Worm (Caenorhabditis elegans) whole organism, L2 larva: ENCODE data around the gene srx-90.

Experiments
- alr-1 ChIP-seq: fragments of 150-350 bp; optimal IDR thresholded peaks from 2 replicates; lab custom pipeline; 2014; ENCODE audit warnings: missing biosample characterization, missing genetic modification characterization
- elt-1 ChIP-seq: fragments of 150-350 bp; optimal IDR thresholded peaks from 2 replicates; lab custom pipeline; 2014; ENCODE audit warnings: missing biosample characterization, missing genetic modification characterization
- lin-13 ChIP-seq: fragments of 150-350 bp; optimal IDR thresholded peaks from 2 replicates; lab custom pipeline; 2014; ENCODE audit warnings: missing biosample characterization, missing genetic modification reagents, missing genetic modification characterization
- lin-39 ChIP-seq: fragments of 150-350 bp; optimal IDR thresholded peaks from 2 replicates; lab custom pipeline; 2014; ENCODE audit warnings: missing biosample characterization, missing genetic modification reagents, missing genetic modification characterization
- mdl-1 ChIP-seq, 2 experiments: fragments of 150-350 bp in 1 of 2; sonication (generic microtip) in 1 of 2; optimal IDR thresholded peaks; 2 replicates each; lab custom pipeline; 2017; ENCODE audit warnings: missing biosample characterization in 2 of 2, missing genetic modification characterization in 2 of 2
- nhr-11 ChIP-seq: fragments of 150-350 bp; optimal IDR thresholded peaks from 2 replicates; lab custom pipeline; 2014; ENCODE audit warnings: missing biosample characterization, missing genetic modification characterization
- nhr-25 ChIP-seq: fragments of 150-350 bp; sonication (generic microtip); optimal IDR thresholded peaks from 3 replicates; lab custom pipeline; 2014; ENCODE audit warnings: missing biosample characterization, missing genetic modification characterization

- TF ChIP-seq lin-39 (tag; lab: Kevin White, UChicago) = no peak
- TF ChIP-seq alr-1 (tag; lab: Kevin White, UChicago) = no peak
- TF ChIP-seq elt-1 (tag; lab: Kevin White, UChicago) = no peak
- no peak for TF ChIP-seq mdl-1 (tag; optimal IDR thresholded peaks at IDR 0.05; lab: Kevin White, UChicago)
- TF ChIP-seq nhr-25 (tag; lab: Kevin White, UChicago) = no peak
- no peak for TF ChIP-seq nhr-11 (tag; lab: Kevin White, UChicago)
- TF ChIP-seq lin-13 = no peak
These were observed 37.2 kb downstream of the srx-90 start, which contains the start of gene glb-15 for ce11 chrV:11618173-11618572.
